Worm (Caenorhabditis elegans) whole organism, L4 larva: ENCODE data around the gene Y15E3A.4.
A peak's percentile ranks its signal among the peaks of the same experiment; 100 is the strongest.

Experiments
- D1046.2 ChIP-seq: fragments of 200-800 bp; sonication (Bioruptor generic); IDR thresholded peaks from 2 replicates; pipeline ENCODE4 v1.3.6; 2022; ENCODE audit warnings: missing genetic modification characterization, missing compliant biosample characterization
- F37D6.2 ChIP-seq: sonication (generic microtip); optimal IDR thresholded peaks from 2 replicates; lab custom pipeline; 2016; ENCODE audit warnings: mild to moderate bottlenecking, missing genetic modification characterization, missing compliant biosample characterization
- F44E2.7 ChIP-seq: fragments of 200-800 bp; sonication (Bioruptor generic); IDR thresholded peaks from 2 replicates; pipeline ENCODE4 v2.1.2; 2022; ENCODE audit warnings: missing genetic modification characterization, missing compliant biosample characterization
- T20F7.1 ChIP-seq: fragments of 200-800 bp; sonication (Bioruptor generic); optimal IDR thresholded peaks from 2 replicates; lab custom pipeline; 2018; ENCODE audit warnings: mild to moderate bottlenecking, missing genetic modification characterization, missing compliant biosample characterization
- Y48G9A.11 ChIP-seq: fragments of 200-800 bp; sonication (Bioruptor generic); IDR thresholded peaks from 2 replicates; pipeline ENCODE4 v1.3.6; 2022; ENCODE audit warnings: missing genetic modification reagents, missing genetic modification characterization, missing compliant biosample characterization
- ZK546.5 ChIP-seq, 2 experiments: sonication (generic microtip); optimal IDR thresholded peaks; 2 replicates each; lab custom pipeline; 2017; ENCODE audit warnings: missing biosample characterization in 2 of 2, missing genetic modification characterization in 2 of 2
- aha-1 ChIP-seq: fragments of 150-350 bp; peaks from one replicate; lab custom pipeline; 2014; ENCODE audit warnings: missing biosample characterization, missing genetic modification characterization
- ceh-20 ChIP-seq: fragments of 200-800 bp; sonication (Bioruptor generic); IDR thresholded peaks from 2 replicates; pipeline ENCODE4 v1.3.6; 2022; ENCODE audit warnings: missing genetic modification reagents, missing genetic modification characterization, missing compliant biosample characterization
- daf-12 ChIP-seq: fragments of 150-350 bp; optimal IDR thresholded peaks from 2 replicates; lab custom pipeline; 2014; ENCODE audit warnings: missing biosample characterization, missing genetic modification reagents, missing genetic modification characterization
- daf-16 ChIP-seq, 3 experiments: sonication (generic microtip); optimal IDR thresholded peaks; 2 replicates each; lab custom pipeline; 2016 to 2017; ENCODE audit warnings: missing genetic modification characterization in 3 of 3, missing genetic modification reagents in 3 of 3, mild to moderate bottlenecking in 2 of 3, missing compliant biosample characterization in 2 of 3, missing biosample characterization in 1 of 3, moderate library complexity in 1 of 3
- daf-8 ChIP-seq: fragments of 200-800 bp; sonication (Bioruptor generic); IDR thresholded peaks from 2 replicates; pipeline ENCODE4 v1.3.6; 2022; ENCODE audit warnings: missing genetic modification characterization, missing compliant biosample characterization
- dmd-6 ChIP-seq: fragments of 200-800 bp; sonication (Bioruptor generic); IDR thresholded peaks from 2 replicates; pipeline ENCODE4 v1.3.6; 2022; ENCODE audit warnings: missing genetic modification reagents, missing genetic modification characterization, missing compliant biosample characterization
- dmd-9 ChIP-seq: fragments of 200-800 bp; sonication (Bioruptor generic); IDR thresholded peaks from 2 replicates; pipeline ENCODE4 v1.3.6; 2022; ENCODE audit warnings: missing genetic modification reagents, missing genetic modification characterization, missing compliant biosample characterization
- duxl-1 ChIP-seq: sonication (generic microtip); optimal IDR thresholded peaks from 2 replicates; lab custom pipeline; 2016; ENCODE audit warnings: mild to moderate bottlenecking, missing genetic modification characterization, moderate library complexity, missing compliant biosample characterization; ENCODE audit not compliant: poor library complexity
- egl-27 ChIP-seq: sonication (generic microtip); optimal IDR thresholded peaks from 3 replicates; lab custom pipeline; 2017; ENCODE audit warnings: missing biosample characterization, missing genetic modification reagents, missing genetic modification characterization
- egl-43 ChIP-seq: fragments of 200-800 bp; sonication (Bioruptor generic); IDR thresholded peaks from 2 replicates; pipeline ENCODE4 v1.3.6; 2022; ENCODE audit warnings: missing genetic modification reagents, missing genetic modification characterization, missing compliant biosample characterization
- hlh-11 ChIP-seq: fragments of 200-800 bp; sonication (Bioruptor generic); optimal IDR thresholded peaks from 2 replicates; lab custom pipeline; 2018; ENCODE audit warnings: mild to moderate bottlenecking, missing genetic modification characterization, missing compliant biosample characterization
- lin-1 ChIP-seq: fragments of 200-800 bp; sonication (Bioruptor generic); IDR thresholded peaks from 2 replicates; pipeline ENCODE4 v1.3.6; 2022; ENCODE audit warnings: missing genetic modification reagents, missing genetic modification characterization, missing compliant biosample characterization
- lin-13 ChIP-seq: fragments of 150-350 bp; optimal IDR thresholded peaks from 2 replicates; lab custom pipeline; 2014; ENCODE audit warnings: missing biosample characterization, missing genetic modification reagents, missing genetic modification characterization
- lin-15B ChIP-seq: fragments of 150-350 bp; sonication (generic microtip); optimal IDR thresholded peaks from 3 replicates; lab custom pipeline; 2014; ENCODE audit warnings: missing biosample characterization, missing genetic modification characterization
- lin-38 ChIP-seq: fragments of 200-800 bp; sonication (Bioruptor generic); IDR thresholded peaks from 2 replicates; pipeline ENCODE4 v1.3.6; 2022; ENCODE audit warnings: missing genetic modification reagents, missing genetic modification characterization, missing compliant biosample characterization
- madf-5 ChIP-seq, 2 experiments: fragments of 200-800 bp; sonication (Bioruptor generic); IDR thresholded peaks; 2 replicates each; pipeline ENCODE4 v1.3.6; 2022; ENCODE audit warnings: missing compliant biosample characterization in 2 of 2, missing genetic modification characterization in 2 of 2
- madf-9 ChIP-seq: fragments of 200-800 bp; sonication (Bioruptor generic); conservative IDR thresholded peaks from 2 replicates; pipeline ENCODE4 v1.3.6; 2022; ENCODE audit warnings: missing genetic modification reagents, missing genetic modification characterization, missing compliant biosample characterization
- mdt-29 ChIP-seq: fragments of 200-800 bp; sonication (Bioruptor generic); IDR thresholded peaks from 2 replicates; pipeline ENCODE4 v1.3.6; 2022; ENCODE audit warnings: missing genetic modification reagents, missing genetic modification characterization, missing compliant biosample characterization
- mep-1 ChIP-seq: fragments of 150-350 bp; sonication (generic microtip); optimal IDR thresholded peaks from 3 replicates; lab custom pipeline; 2014; ENCODE audit warnings: missing biosample characterization, missing genetic modification characterization
- mes-2 ChIP-seq: sonication (generic microtip); optimal IDR thresholded peaks from 2 replicates; lab custom pipeline; 2016; ENCODE audit warnings: missing genotype, mild to moderate bottlenecking, missing genetic modification characterization, missing compliant biosample characterization; ENCODE audit not compliant: poor library complexity, severe bottlenecking
- nhr-10 ChIP-seq: fragments of 150-350 bp; optimal IDR thresholded peaks from 2 replicates; lab custom pipeline; 2014; ENCODE audit warnings: missing biosample characterization, missing genetic modification characterization
- nhr-102 ChIP-seq: sonication (generic microtip); optimal IDR thresholded peaks from 2 replicates; lab custom pipeline; 2016; ENCODE audit warnings: mild to moderate bottlenecking, missing genetic modification characterization, moderate library complexity, missing compliant biosample characterization
- nhr-25 ChIP-seq: sonication (generic microtip); optimal IDR thresholded peaks from 2 replicates; lab custom pipeline; 2017; ENCODE audit warnings: missing genetic modification characterization, mild to moderate bottlenecking, missing compliant biosample characterization, antibody characterized with exemption, moderate library complexity, borderline replicate concordance; ENCODE audit not compliant: insufficient read depth
- nhr-28 ChIP-seq: fragments of 150-350 bp; optimal IDR thresholded peaks from 2 replicates; lab custom pipeline; 2014; ENCODE audit warnings: missing biosample characterization, missing genetic modification characterization
- nhr-41 ChIP-seq: fragments of 200-800 bp; sonication (Bioruptor generic); IDR thresholded peaks from 2 replicates; pipeline ENCODE4 v1.3.6; 2022; ENCODE audit warnings: missing genetic modification reagents, missing genetic modification characterization, missing compliant biosample characterization
- nhr-42 ChIP-seq: fragments of 200-800 bp; sonication (Bioruptor generic); IDR thresholded peaks from 2 replicates; pipeline ENCODE4 v1.3.6; 2022; ENCODE audit warnings: missing genetic modification characterization, missing compliant biosample characterization
- nhr-76 ChIP-seq: fragments of 150-350 bp; optimal IDR thresholded peaks from 2 replicates; lab custom pipeline; 2014; ENCODE audit warnings: missing biosample characterization, missing genetic modification characterization
- nhr-77 ChIP-seq: fragments of 150-350 bp; optimal IDR thresholded peaks from 2 replicates; lab custom pipeline; 2014; ENCODE audit warnings: missing biosample characterization, missing genetic modification characterization
- pqm-1 ChIP-seq: sonication (generic microtip); optimal IDR thresholded peaks from 2 replicates; lab custom pipeline; 2017; ENCODE audit warnings: missing biosample characterization, missing genetic modification characterization
- rbr-2 ChIP-seq: sonication (generic microtip); optimal IDR thresholded peaks from 2 replicates; lab custom pipeline; 2016; ENCODE audit warnings: missing genotype, missing genetic modification characterization, missing compliant biosample characterization
- sdz-12 ChIP-seq: fragments of 200-800 bp; sonication (Bioruptor generic); optimal IDR thresholded peaks from 2 replicates; lab custom pipeline; 2018; ENCODE audit warnings: mild to moderate bottlenecking, missing genetic modification characterization, missing compliant biosample characterization
- skn-1 ChIP-seq: fragments of 150-350 bp; optimal IDR thresholded peaks from 2 replicates; lab custom pipeline; 2014; ENCODE audit warnings: missing biosample characterization, missing genetic modification characterization
- snpc-1.2 ChIP-seq: fragments of 200-800 bp; sonication (Bioruptor generic); IDR thresholded peaks from 2 replicates; pipeline ENCODE4 v1.3.6; 2022; ENCODE audit warnings: missing genetic modification reagents, missing genetic modification characterization, missing compliant biosample characterization
- spr-1 ChIP-seq: sonication (generic microtip); optimal IDR thresholded peaks from 2 replicates; lab custom pipeline; 2016; ENCODE audit warnings: mild to moderate bottlenecking, missing genetic modification characterization, missing compliant biosample characterization
- tag-97 ChIP-seq: fragments of 200-800 bp; sonication (Bioruptor generic); IDR thresholded peaks from 2 replicates; pipeline ENCODE4 v1.3.6; 2022; ENCODE audit warnings: missing genetic modification characterization, missing compliant biosample characterization
- unc-39 ChIP-seq: sonication (generic microtip); optimal IDR thresholded peaks from 2 replicates; lab custom pipeline; 2017; ENCODE audit warnings: missing biosample characterization, missing genetic modification characterization
- zfp-2 ChIP-seq: sonication (generic microtip); optimal IDR thresholded peaks from 2 replicates; lab custom pipeline; 2016; ENCODE audit warnings: mild to moderate bottlenecking, missing genetic modification characterization, missing compliant biosample characterization
- zfp-3 ChIP-seq: fragments of 200-800 bp; sonication (Bioruptor generic); conservative IDR thresholded peaks from 2 replicates; pipeline ENCODE4 v1.3.6; 2022; ENCODE audit warnings: missing genetic modification reagents, missing genetic modification characterization, missing compliant biosample characterization
- zip-11 ChIP-seq: fragments of 200-800 bp; sonication (Bioruptor generic); IDR thresholded peaks from 2 replicates; pipeline ENCODE4 v1.3.6; 2022; ENCODE audit warnings: missing genetic modification characterization, missing compliant biosample characterization
- ztf-7 ChIP-seq: fragments of 150-350 bp; optimal IDR thresholded peaks from 2 replicates; lab custom pipeline; 2014; ENCODE audit warnings: missing biosample characterization, missing genetic modification characterization

Gene Y15E3A.4

DNA sequence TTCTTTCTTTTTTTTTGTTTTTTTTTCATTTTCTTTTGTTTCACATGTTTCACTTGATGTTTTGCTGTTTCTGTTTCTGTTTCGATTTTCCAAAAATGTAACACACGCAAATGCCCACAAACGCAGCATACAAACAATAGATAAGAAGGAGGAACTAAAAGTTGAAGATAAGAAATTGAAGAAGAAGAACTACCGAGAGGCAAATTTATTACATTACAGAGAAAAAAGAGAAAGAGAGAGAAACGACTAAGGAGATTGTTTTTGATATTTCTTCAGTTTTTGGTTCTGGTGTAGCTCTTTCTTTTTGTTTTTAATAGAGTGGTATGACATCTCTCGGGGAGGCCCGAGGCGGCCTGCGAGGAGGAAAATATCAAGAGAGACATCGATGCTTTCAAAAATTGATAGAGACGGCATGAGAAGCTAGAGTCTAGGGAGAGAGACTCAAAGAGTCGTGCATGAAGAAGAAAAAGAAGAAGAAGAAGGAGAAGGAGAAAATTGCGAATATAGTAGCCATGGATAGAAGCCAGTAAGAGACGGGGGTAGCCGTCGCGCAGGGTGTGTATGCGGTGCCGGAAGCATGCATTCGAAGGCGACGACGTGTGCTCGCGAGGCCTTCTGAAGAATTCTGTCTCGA is 42.8 kb downstream of the Y15E3A.4 start (continued):
- TF ChIP-seq dmd-6 (GFP tag; lab: Robert Waterston, UW) (peak; percentile 43), ceh-20 (GFP tag; lab: Robert Waterston, UW) (0 out of 2 replicates have a peak, but pooled peaks have one; percentile 47), nhr-102 (tag; lab: Kevin White, UChicago) (no peak), skn-1 (tag; lab: Kevin White, UChicago) (no peak), T20F7.1 (GFP tag; lab: Kevin White, UChicago) (peak; percentile 4), nhr-42 (GFP tag; lab: Robert Waterston, UW) (no peak), lin-38 (GFP tag; lab: Robert Waterston, UW) (peak; percentile 16; the same call in 1 of the 2 replicates), daf-8 (GFP tag; lab: Robert Waterston, UW) (no peak), F44E2.7 (GFP tag; lab: Robert Waterston, UW) (no peak), mep-1 (tag; lab: Kevin White, UChicago) (peak; percentile 16), egl-27 (no peak), daf-12 (tag; lab: Kevin White, UChicago) (no peak), mdt-29 (no peak), spr-1 (tag; lab: Kevin White, UChicago) (no peak), lin-13 (GFP tag; lab: Kevin White, UChicago) (no peak), nhr-76 (tag; lab: Kevin White, UChicago) (no peak), pqm-1 (tag; lab: Kevin White, UChicago) (peak; percentile 75), ZK546.5 (tag; optimal IDR thresholded peaks at IDR 0.05; lab: Kevin White, UChicago) (no peak), nhr-25 (tag; lab: Kevin White, UChicago) (no peak), ztf-7 (no peak), duxl-1 (tag; lab: Kevin White, UChicago) (no peak)

DNA sequence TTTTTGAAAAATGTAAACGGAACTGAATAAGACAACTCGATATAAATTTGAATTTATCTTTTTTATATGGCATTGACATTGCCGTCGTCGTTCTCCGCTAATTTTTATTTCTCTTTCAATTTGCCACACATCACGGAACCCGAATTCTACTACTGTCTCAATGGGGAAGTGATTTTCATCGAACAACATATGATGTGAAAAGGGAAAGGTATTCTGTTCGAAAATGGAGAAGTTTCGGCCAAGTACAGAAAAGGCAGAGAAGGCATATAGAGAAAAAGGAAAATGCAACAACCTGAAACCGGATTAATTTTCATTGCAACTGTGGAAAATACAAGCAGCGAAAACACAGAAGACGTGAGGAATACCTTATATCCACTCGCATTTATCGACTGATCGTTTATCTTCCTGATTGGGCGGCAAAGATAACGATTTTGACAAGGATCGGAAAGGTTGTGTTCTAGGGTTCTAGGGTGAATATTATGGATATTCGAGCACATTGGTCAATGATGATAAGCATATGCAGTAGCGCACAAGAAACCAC is 44.0 kb downstream of the Y15E3A.4 start:
- no peak for TF ChIP-seq nhr-77 (tag; lab: Kevin White, UChicago)
- no peak for TF ChIP-seq madf-9 (GFP tag; lab: Robert Waterston, UW)
- no peak for TF ChIP-seq zip-11 (GFP tag; lab: Robert Waterston, UW)
- TF ChIP-seq nhr-10 (tag; lab: Kevin White, UChicago) = peak; percentile 52
- TF ChIP-seq madf-5 (GFP tag; IDR thresholded peaks at IDR 0.05; lab: Robert Waterston, UW) = no peak
- TF ChIP-seq nhr-28 (tag; lab: Kevin White, UChicago) = peak; percentile 44
- TF ChIP-seq tag-97 (GFP tag; lab: Robert Waterston, UW) = no peak
- no peak for TF ChIP-seq pqm-1 (tag; lab: Kevin White, UChicago)

DNA sequence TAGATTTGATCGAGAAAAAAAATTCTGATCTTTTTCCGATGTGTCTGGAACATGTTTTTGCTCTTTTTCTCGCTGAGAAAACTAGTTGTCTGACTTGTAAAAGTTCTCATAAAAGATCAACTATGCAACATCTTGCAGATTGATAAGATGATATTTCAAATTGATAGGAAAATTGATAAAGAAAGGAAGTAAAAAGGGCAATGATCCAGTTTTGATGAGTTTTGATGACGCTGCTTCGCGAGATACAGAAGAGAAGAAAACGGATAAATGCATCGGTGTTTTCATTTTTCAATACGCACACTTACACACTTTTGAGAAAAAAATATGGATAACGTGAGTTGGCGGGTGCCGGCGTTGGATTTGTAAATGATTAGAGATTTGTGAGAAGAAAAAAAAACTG is 44.5 kb downstream of the Y15E3A.4 start:
- TF ChIP-seq nhr-42 (GFP tag; lab: Robert Waterston, UW) = no peak
- no peak for TF ChIP-seq snpc-1.2 (GFP tag; lab: Robert Waterston, UW)
- TF ChIP-seq rbr-2 (tag; lab: Kevin White, UChicago) = no peak
- TF ChIP-seq sdz-12 = no peak
- peak; percentile 7 for TF ChIP-seq mes-2 (tag; lab: Kevin White, UChicago)
- no peak for TF ChIP-seq zfp-2 (tag; lab: Kevin White, UChicago)
- TF ChIP-seq F37D6.2 (tag; lab: Kevin White, UChicago) = no peak
- no peak for TF ChIP-seq lin-1 (GFP tag; lab: Robert Waterston, UW)
- peak; percentile 24; the same call in 1 of the 2 replicates for TF ChIP-seq dmd-6 (GFP tag; lab: Robert Waterston, UW)
- no peak for TF ChIP-seq dmd-9 (GFP tag; lab: Robert Waterston, UW)
- no peak for TF ChIP-seq Y48G9A.11
- peak; percentile 11 for TF ChIP-seq pqm-1 (tag; lab: Kevin White, UChicago)
- TF ChIP-seq hlh-11 = peak; percentile 35
- TF ChIP-seq aha-1 (tag; lab: Kevin White, UChicago) = no peak
- TF ChIP-seq egl-27 = no peak
- no peak for TF ChIP-seq nhr-41 (GFP tag; lab: Robert Waterston, UW)
- no peak for TF ChIP-seq nhr-76 (tag; lab: Kevin White, UChicago)
- TF ChIP-seq lin-38 (GFP tag; lab: Robert Waterston, UW) = no peak
- peak; percentile 60 for TF ChIP-seq nhr-28 (tag; lab: Kevin White, UChicago)
- TF ChIP-seq zfp-3 (GFP tag; lab: Robert Waterston, UW) = no peak
- no peak for TF ChIP-seq daf-16 (GFP tag; optimal IDR thresholded peaks at IDR 0.05; lab: Kevin White, UChicago)
- TF ChIP-seq daf-16 (tag; optimal IDR thresholded peaks at IDR 0.05; lab: Kevin White, UChicago) = no peak
- TF ChIP-seq D1046.2 = no peak
- TF ChIP-seq lin-15B (tag; lab: Kevin White, UChicago) = no peak
- TF ChIP-seq egl-43 (GFP tag; lab: Robert Waterston, UW) = no peak
- no peak for TF ChIP-seq madf-5 (GFP tag; IDR thresholded peaks at IDR 0.05; lab: Robert Waterston, UW)
- no peak for TF ChIP-seq unc-39 (tag; lab: Kevin White, UChicago)
